Worm (Caenorhabditis elegans): ENCODE measurements around the gene F55E10.4.

Gene F55E10.4

DNA sequence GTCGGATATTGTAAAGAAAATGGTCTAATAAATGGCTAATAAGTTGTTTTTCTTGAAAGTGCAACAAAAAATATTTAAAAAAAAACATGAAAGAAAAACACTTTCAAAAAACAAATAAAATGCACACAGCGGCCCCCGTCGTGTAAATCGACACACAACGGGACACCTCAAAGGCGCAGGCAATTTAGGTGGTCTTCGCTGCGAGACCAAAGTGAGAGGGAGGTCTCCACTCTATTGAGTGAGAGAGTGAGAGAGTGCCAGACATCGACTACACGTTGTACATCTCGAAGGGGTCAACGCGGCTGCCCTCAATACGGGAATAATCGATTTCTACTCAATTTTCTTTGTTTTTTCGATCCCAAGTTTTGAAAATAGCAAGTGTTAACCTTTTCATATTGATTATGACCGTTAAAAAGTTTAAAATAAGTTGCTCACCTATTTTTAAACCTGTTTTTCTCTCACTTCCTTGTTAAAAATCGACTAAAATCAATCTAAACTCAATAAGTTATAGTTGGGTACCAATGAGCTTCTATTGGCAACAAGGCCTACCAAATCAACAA, 40.9 kb downstream of the F55E10.4 start, which contains the start of gene sec-16A.2 (continued):
- TF ChIP-seq akir-1 (GFP tag; optimal IDR thresholded peaks at IDR 0.05) (no peak), sea-2 (GFP tag; IDR thresholded peaks at IDR 0.05) (no peak), ekl-4 (GFP tag; IDR thresholded peaks at IDR 0.05) (no peak), F49E8.2 (tag; optimal IDR thresholded peaks at IDR 0.05; ENCODE audit: insufficient read depth) (no peak), fkh-3 (tag; optimal IDR thresholded peaks at IDR 0.05) (no peak), chd-7 (tag; optimal IDR thresholded peaks at IDR 0.05) (no peak), hmg-1.2 (GFP tag; IDR thresholded peaks at IDR 0.05) (peak; percentile 33; the same call in 1 of the 2 replicates), mel-28 (tag; optimal IDR thresholded peaks at IDR 0.05; ENCODE audit: borderline replicate concordance) (no peak), nhr-27 (tag; optimal IDR thresholded peaks at IDR 0.05) (no peak), F57A8.1 (GFP tag; optimal IDR thresholded peaks at IDR 0.05) (no peak), mxl-1 (tag; optimal IDR thresholded peaks at IDR 0.05) (no peak), ceh-100 (GFP tag; IDR thresholded peaks at IDR 0.05) (no peak), snpc-3.4 (tag; optimal IDR thresholded peaks at IDR 0.05) (no peak), aptf-3 (GFP tag; IDR thresholded peaks at IDR 0.05) (no peak), ztf-25 (GFP tag; IDR thresholded peaks at IDR 0.05) (no peak), nfya-1 (tag; optimal IDR thresholded peaks at IDR 0.05; ENCODE audit: borderline replicate concordance, insufficient read depth) (no peak), F52B5.7 (tag; optimal IDR thresholded peaks at IDR 0.05) (no peak), hmg-20 (GFP tag; IDR thresholded peaks at IDR 0.05) (no peak), tlf-1 (GFP tag; optimal IDR thresholded peaks at IDR 0.05) (no peak), attf-6 (GFP tag; IDR thresholded peaks at IDR 0.05) (no peak), sptf-2 (GFP tag; optimal IDR thresholded peaks at IDR 0.05) (no peak), lir-1 (GFP tag; conservative IDR thresholded peaks at IDR 0.05) (no peak), F57C9.4 (tag; optimal IDR thresholded peaks at IDR 0.05) (no peak), somi-1 (GFP tag; optimal IDR thresholded peaks at IDR 0.05) (no peak), let-526 (GFP tag; IDR thresholded peaks at IDR 0.05) (no peak), hrde-1 (tag; optimal IDR thresholded peaks at IDR 0.05; ENCODE audit: borderline replicate concordance) (no peak), madf-6 (GFP tag; IDR thresholded peaks at IDR 0.05) (no peak), tbx-9 (tag; optimal IDR thresholded peaks at IDR 0.05; ENCODE audit: borderline replicate concordance) (no peak), xnd-1 (tag; optimal IDR thresholded peaks at IDR 0.05) (no peak), nhr-179 (tag; optimal IDR thresholded peaks at IDR 0.05) (no peak), F33H1.4 (GFP tag; IDR thresholded peaks at IDR 0.05) (peak; percentile 68), mcd-1 (GFP tag; IDR thresholded peaks at IDR 0.05) (no peak), athp-1 (tag; optimal IDR thresholded peaks at IDR 0.05) (no peak), ceh-40 (GFP tag; IDR thresholded peaks at IDR 0.05) (no peak), die-1 (tag; optimal IDR thresholded peaks at IDR 0.05) (no peak), bed-2 (GFP tag; IDR thresholded peaks at IDR 0.05) (no peak), dox-1 (GFP tag; IDR thresholded peaks at IDR 0.05) (peak; percentile 60; the same call in 1 of the 2 replicates), ztf-3 (GFP tag; optimal IDR thresholded peaks at IDR 0.05) (no peak), Y67H2A.10 (GFP tag; conservative IDR thresholded peaks at IDR 0.05) (no peak), attf-5 (GFP tag; optimal IDR thresholded peaks at IDR 0.05) (peak; percentile 54), F10E7.11 (tag; optimal IDR thresholded peaks at IDR 0.05) (no peak), B0261.1 (tag; optimal IDR thresholded peaks at IDR 0.05) (no peak), attf-3 (GFP tag; conservative IDR thresholded peaks at IDR 0.05) (no peak), Y53F4B.3 (GFP tag; IDR thresholded peaks at IDR 0.05) (no peak), B0035.1 (tag; optimal IDR thresholded peaks at IDR 0.05) (no peak), ztf-28 (GFP tag; IDR thresholded peaks at IDR 0.05) (no peak), ztf-18 (tag; optimal IDR thresholded peaks at IDR 0.05) (no peak), Y95B8A.8 (GFP tag; IDR thresholded peaks at IDR 0.05) (no peak), madf-10 (tag; optimal IDR thresholded peaks at IDR 0.05) (no peak)
